Worm (Caenorhabditis elegans): ENCODE data around the gene T02H6.4.

DNA sequence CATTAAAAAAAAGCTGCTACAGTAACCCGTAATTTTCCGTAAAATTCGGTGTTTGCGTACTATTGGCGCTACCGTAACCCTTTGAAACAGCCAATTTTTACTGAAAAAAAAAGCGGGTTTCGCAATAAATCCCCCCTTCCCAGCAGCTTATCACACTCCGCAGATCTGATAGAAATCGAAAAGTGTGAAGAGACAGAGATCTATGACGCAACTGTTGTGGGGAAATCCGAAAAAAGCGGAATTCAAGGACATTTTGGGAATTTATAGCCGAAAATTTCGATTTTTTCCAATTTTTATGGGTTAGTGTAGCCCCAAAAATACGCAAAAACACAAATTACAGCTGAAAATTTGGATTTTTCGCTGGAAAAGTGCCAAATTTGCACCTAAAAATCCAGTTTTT lies 32.1 kb downstream of the T02H6.4 start:
- no peak for TF ChIP-seq blmp-1 (tag; optimal IDR thresholded peaks at IDR 0.05)
- TF ChIP-seq zip-8 (tag; optimal IDR thresholded peaks at IDR 0.05): peak; percentile 68
- no peak for TF ChIP-seq snpc-4 (tag; optimal IDR thresholded peaks at IDR 0.05)
- TF ChIP-seq ces-1 (GFP tag; optimal IDR thresholded peaks at IDR 0.05): no peak
- no peak for TF ChIP-seq nhr-76 (tag; optimal IDR thresholded peaks at IDR 0.05)
- no peak for TF ChIP-seq lsy-2 (tag; optimal IDR thresholded peaks at IDR 0.05)
- no peak for TF ChIP-seq tbx-8 (GFP tag; optimal IDR thresholded peaks at IDR 0.05)
- TF ChIP-seq pha-4 (tag; optimal IDR thresholded peaks at IDR 0.05): no peak
- peak; percentile 80 for TF ChIP-seq elt-1 (tag; optimal IDR thresholded peaks at IDR 0.05; ENCODE audit: borderline replicate concordance, insufficient read depth)
- no peak for TF ChIP-seq cnd-1 (tag; optimal IDR thresholded peaks at IDR 0.05)
- TF ChIP-seq nhr-12 (tag; optimal IDR thresholded peaks at IDR 0.05): no peak
- no peak for TF ChIP-seq elt-3 (tag; optimal IDR thresholded peaks at IDR 0.05)
- TF ChIP-seq unc-62 (GFP tag; optimal IDR thresholded peaks at IDR 0.05): no peak
- TF ChIP-seq nhr-237 (tag; optimal IDR thresholded peaks at IDR 0.05): no peak

Data from whole organism, mixed stage, embryonic.